Worm (Caenorhabditis elegans) whole organism, L3 larva: ENCODE data around the gene cyp-33C1.

Source experiments
- ceh-9 ChIP-seq: sonication (generic microtip); optimal IDR thresholded peaks from 2 replicates; lab custom pipeline; 2018; ENCODE audit warnings: missing biosample characterization, missing genetic modification characterization
- fkh-10 ChIP-seq: sonication (generic microtip); optimal IDR thresholded peaks from 2 replicates; lab custom pipeline; 2017; ENCODE audit warnings: missing biosample characterization, missing genetic modification reagents, missing genetic modification characterization
- nhr-67 ChIP-seq: fragments of 150-350 bp; optimal IDR thresholded peaks from 2 replicates; lab custom pipeline; 2014; ENCODE audit warnings: missing biosample characterization, missing genetic modification characterization
- pha-4 ChIP-seq: fragments of 150-350 bp; optimal IDR thresholded peaks from 2 replicates; lab custom pipeline; 2014; ENCODE audit warnings: missing biosample characterization, missing genetic modification reagents, missing genetic modification characterization
- snpc-4 ChIP-seq: fragments of 150-350 bp; optimal IDR thresholded peaks from 2 replicates; lab custom pipeline; 2014; ENCODE audit warnings: missing biosample characterization, missing genetic modification characterization
- zag-1 ChIP-seq: fragments of 150-350 bp; optimal IDR thresholded peaks from 2 replicates; lab custom pipeline; 2014; ENCODE audit warnings: missing biosample characterization, missing genetic modification characterization

ce11 chrV:2206801-2207200 is 27.5 kb downstream of the cyp-33C1 start, which contains the start of gene svh-11:
- no peak for TF ChIP-seq pha-4
- TF ChIP-seq nhr-67 (tag; lab: Kevin White, UChicago) = no peak
- no peak for TF ChIP-seq snpc-4 (tag; lab: Kevin White, UChicago)
- TF ChIP-seq ceh-9 (tag; lab: Kevin White, UChicago) = no peak
- no peak for TF ChIP-seq zag-1
- TF ChIP-seq fkh-10 = no peak
